Fruit fly (Drosophila melanogaster) S2 (cell line): ENCODE measurements around the gene GIIIspla2.
A peak's percentile ranks its signal among the peaks of the same experiment; 100 is the strongest.

ENCODE experiments used
- CG8478 ChIP-seq: fragments of >200 bp; optimal IDR thresholded peaks from 2 replicates; lab custom pipeline; 2018
- CTCF ChIP-seq, 2 experiments: fragments of >200 bp; optimal IDR thresholded peaks; 2 replicates each; lab custom pipeline; 2018

The GIIIspla2 gene

DNA sequence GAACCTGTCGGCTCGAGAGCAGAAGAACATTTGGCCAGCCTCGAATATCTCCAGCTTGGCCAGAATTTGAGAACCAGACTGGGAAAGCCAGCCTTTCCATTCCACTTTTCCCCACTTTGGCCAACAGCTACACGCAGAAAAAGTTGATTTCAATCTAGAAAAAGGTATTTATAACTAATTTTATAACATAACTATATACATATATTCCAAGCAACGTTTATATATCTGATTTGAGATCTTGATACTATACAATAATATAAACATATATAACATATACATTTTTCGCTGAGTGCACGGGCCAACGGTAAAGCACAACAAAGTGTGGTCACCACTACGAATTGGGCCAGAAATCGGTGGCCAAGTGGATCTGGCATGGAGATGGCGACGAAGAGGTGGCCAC is 6.0 kb downstream of the GIIIspla2 start:
- no peak for TF ChIP-seq CG8478 (lab: Kevin White, UChicago)
- TF ChIP-seq CTCF (optimal IDR thresholded peaks at IDR 0.05; lab: Kevin White, UChicago) = no peak

dm6 chrX:8165608-8166007 is 8.2 kb downstream of the GIIIspla2 start, which contains the start of gene Or7a:
Gene Or7a (minus strand): TSS chrX:8165708.
- TF ChIP-seq CG8478 (lab: Kevin White, UChicago) = no peak
- no peak for TF ChIP-seq CTCF (optimal IDR thresholded peaks at IDR 0.05; lab: Kevin White, UChicago)

DNA sequence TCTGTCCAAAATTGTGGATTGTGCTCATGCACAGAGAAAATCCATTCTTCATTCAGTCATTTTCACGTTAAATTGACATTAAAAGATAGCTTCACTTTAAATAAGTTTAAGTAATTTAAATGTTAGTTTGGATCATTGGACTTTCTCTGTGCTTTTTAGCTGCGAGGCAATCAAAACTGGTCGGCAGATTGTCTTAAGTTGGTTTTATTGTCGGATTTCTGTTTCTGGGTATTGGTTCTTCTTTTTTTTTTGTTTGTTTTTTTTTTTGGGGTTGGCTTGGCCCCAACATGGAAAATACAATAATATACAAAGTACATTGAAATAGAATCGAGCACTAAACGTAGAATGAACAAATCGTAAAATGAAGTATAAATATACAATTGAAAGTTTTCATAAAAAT is 12.7 kb downstream of the GIIIspla2 start, which contains the start of gene CG2278:
Gene CG2278, minus strand, starts transcription at position 101 of the 400 bp plus-strand sequence.
- no peak for TF ChIP-seq CTCF (optimal IDR thresholded peaks at IDR 0.05; lab: Kevin White, UChicago)

- no peak for TF ChIP-seq CG8478 (lab: Kevin White, UChicago)
- TF ChIP-seq CTCF (optimal IDR thresholded peaks at IDR 0.05; lab: Kevin White, UChicago) = no peak
Measured at dm6 chrX:8176291-8177029, 19.0 kb downstream of the GIIIspla2 start.

DNA sequence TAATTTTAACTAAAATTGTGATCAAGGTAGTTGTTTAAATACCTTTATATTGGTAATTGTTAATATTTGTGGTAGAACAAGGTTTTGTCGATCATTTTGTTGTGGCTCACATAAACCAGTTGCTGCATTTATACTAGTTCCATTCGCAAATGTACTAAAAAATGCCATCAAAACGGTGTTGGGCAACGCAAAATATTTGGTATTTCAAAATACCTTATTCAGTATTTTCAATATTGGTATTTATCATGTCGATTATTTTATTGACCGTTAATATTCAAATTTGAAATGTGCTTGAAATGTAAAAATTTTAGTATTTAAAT is 19.6 kb downstream of the GIIIspla2 start, which contains the start of gene slpr:
Gene slpr, minus strand, starts transcription at position 156 of the 320 bp plus-strand sequence.
- TF ChIP-seq CG8478 (lab: Kevin White, UChicago) = no peak
- TF ChIP-seq CTCF (optimal IDR thresholded peaks at IDR 0.05; lab: Kevin White, UChicago) = no peak

- TF ChIP-seq CG8478 (lab: Kevin White, UChicago) (no peak), CTCF (optimal IDR thresholded peaks at IDR 0.05; lab: Kevin White, UChicago) (no peak)
Measured at dm6 chrX:8177742-8178141, 20.3 kb downstream of the GIIIspla2 start.

DNA sequence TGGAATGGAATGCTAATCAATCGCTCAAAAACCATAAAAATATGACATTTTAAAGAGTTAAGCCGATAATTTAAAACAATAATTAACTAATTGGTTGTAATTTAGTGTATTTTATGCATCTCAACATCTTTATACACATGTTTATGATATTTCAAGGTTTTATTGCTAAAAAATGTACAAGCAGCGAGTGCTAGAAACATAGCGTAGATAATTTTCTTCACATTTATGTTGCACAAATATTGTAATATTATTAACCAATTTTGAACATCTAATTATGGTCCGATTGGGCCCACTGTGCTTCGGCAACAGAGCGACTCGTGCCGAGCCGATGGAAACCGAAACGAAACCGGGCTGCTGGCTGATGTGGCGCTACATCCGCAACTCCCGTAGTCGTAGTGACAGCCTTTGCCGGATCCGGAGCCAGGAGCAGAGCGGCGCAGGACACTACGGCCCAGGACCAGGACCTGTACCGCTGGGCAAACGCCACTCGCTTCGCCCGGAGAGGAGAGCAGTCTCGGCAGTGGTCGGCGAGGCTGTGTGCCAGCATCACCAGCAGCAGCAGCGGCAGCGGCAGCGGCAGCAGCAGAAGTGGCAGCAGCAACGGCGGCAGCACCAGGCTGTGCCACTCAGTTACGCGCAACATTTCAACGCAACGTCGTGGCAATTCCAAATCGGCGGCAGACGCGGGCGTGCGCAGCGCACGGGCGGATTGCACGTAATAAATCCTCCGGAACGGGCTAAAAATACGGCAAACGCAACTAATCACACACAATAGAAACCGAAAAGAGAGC is 20.9 kb downstream of the GIIIspla2 start, which contains the start of gene sdt:
Gene sdt, plus strand, starts transcription at position 385 of the 791 bp plus-strand sequence.
- TF ChIP-seq CG8478 (lab: Kevin White, UChicago) (no peak), CTCF (optimal IDR thresholded peaks at IDR 0.05; lab: Kevin White, UChicago) (no peak)

DNA sequence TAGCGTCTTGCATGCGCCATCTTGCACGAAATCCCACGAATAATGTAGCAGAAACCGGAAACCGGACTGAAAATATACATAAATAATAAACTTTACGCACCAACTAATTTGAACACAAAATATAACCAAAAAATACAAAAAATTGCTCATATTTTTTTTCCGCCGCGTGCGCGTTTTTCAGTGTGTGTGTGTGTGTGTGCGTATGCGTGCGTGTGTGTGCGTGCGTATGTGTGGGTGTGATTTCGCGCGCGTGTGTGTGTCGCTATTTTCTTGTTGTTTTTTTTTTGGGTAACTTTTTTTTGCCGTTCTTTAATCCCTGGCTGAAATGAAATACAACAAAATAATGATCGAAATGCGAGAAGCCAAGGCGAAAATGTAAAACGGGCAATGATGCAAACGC is 21.6 kb downstream of the GIIIspla2 start:
- TF ChIP-seq CTCF (optimal IDR thresholded peaks at IDR 0.05; lab: Kevin White, UChicago) = no peak
- TF ChIP-seq CG8478 (lab: Kevin White, UChicago) = no peak

dm6 chrX:8179858-8180257 is 22.4 kb downstream of the GIIIspla2 start:
- no peak for TF ChIP-seq CTCF (optimal IDR thresholded peaks at IDR 0.05; lab: Kevin White, UChicago)

- TF ChIP-seq CG8478 (lab: Kevin White, UChicago) = no peak
- peak in 1 of 2 experiments; percentile 12 for TF ChIP-seq CTCF (optimal IDR thresholded peaks at IDR 0.05; lab: Kevin White, UChicago)
Measured at dm6 chrX:8192191-8192590, 34.8 kb downstream of the GIIIspla2 start.

DNA sequence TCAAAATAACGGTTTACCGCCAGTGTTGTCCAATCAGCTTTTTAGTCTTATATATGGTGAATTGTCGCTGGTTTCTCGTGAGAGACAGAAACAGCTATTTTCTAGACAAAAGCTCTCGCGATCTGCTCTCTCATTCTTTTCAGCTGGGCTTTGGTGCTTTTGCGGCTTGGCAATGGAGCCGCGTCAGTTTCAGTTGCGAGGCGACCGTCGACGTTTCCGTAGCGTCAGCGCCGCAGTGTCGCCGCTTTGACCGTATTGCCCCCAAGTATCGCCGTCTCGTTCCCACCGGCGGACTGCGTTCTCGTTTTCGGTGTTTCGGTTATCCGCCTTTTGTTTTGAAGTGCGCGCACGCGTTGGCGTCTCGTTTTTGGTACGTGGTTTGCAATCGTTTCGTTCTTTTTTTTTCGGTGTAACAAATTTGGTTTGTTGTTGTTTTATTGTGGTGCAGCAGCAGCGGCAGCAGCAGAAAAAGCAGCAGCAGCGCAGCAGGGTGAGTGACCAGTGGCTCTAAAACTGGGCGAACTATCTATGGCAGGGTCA is 35.7 kb downstream of the GIIIspla2 start:
- TF ChIP-seq CG8478 (lab: Kevin White, UChicago) (no peak), CTCF (optimal IDR thresholded peaks at IDR 0.05; lab: Kevin White, UChicago) (no peak)

- TF ChIP-seq CG8478 (lab: Kevin White, UChicago) (no peak), CTCF (optimal IDR thresholded peaks at IDR 0.05; lab: Kevin White, UChicago) (no peak)
Measured at dm6 chrX:8194559-8194958, 37.1 kb downstream of the GIIIspla2 start.

dm6 chrX:8195449-8196156 is 38.2 kb downstream of the GIIIspla2 start:
- no peak for TF ChIP-seq CTCF (optimal IDR thresholded peaks at IDR 0.05; lab: Kevin White, UChicago)
- no peak for TF ChIP-seq CG8478 (lab: Kevin White, UChicago)

DNA sequence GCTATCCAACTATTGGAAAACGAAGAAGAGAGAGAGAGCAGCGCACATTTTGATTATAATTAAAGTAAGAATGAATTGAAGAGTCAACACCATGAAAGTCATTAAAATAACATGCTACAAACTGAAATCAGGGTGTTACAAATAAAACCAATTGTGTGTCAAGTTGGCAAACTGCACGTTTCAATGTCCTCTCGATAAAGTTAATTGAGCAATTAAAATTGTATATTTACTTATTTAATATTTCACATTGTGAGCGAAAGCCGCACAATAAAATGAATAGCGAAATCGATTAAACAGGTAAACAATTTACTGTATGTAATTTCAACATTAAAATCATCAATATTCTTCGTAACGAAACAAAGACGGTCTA is 38.7 kb downstream of the GIIIspla2 start:
- no peak for TF ChIP-seq CG8478 (lab: Kevin White, UChicago)
- no peak for TF ChIP-seq CTCF (optimal IDR thresholded peaks at IDR 0.05; lab: Kevin White, UChicago)
